Worm (Caenorhabditis elegans) whole organism, young adult: Measurements from ENCODE around the gene F20A1.2.

Experiments
- B0019.2 ChIP-seq: fragments of 200-800 bp; sonication (Bioruptor generic); conservative IDR thresholded peaks from 2 replicates; pipeline ENCODE4 v1.3.6; 2022; ENCODE audit warnings: missing genetic modification reagents, missing genetic modification characterization, missing compliant biosample characterization
- C17E4.6 ChIP-seq: fragments of 200-800 bp; sonication (Bioruptor generic); IDR thresholded peaks from 2 replicates; pipeline ENCODE4 v1.3.6; 2022; ENCODE audit warnings: missing genetic modification reagents, missing genetic modification characterization, missing compliant biosample characterization
- F49E8.2 ChIP-seq: sonication (generic microtip); optimal IDR thresholded peaks from 3 replicates; lab custom pipeline; 2017; ENCODE audit warnings: missing genetic modification characterization, mild to moderate bottlenecking, missing compliant biosample characterization, antibody characterized with exemption, moderate library complexity; ENCODE audit not compliant: insufficient read depth
- ama-1 ChIP-seq, 3 experiments: fragments of 150-350 bp in 1 of 3; sonication (generic microtip) in 2 of 3; optimal IDR thresholded peaks; 2 replicates each; lab custom pipeline; 2014 to 2018; ENCODE audit warnings: missing biosample characterization in 2 of 3, missing genetic modification characterization in 2 of 3, missing genetic modification reagents in 2 of 3
- aptf-2 ChIP-seq: fragments of 200-800 bp; sonication (Bioruptor generic); conservative IDR thresholded peaks from 2 replicates; pipeline ENCODE4 v1.3.6; 2022; ENCODE audit warnings: missing genetic modification reagents, missing genetic modification characterization, missing compliant biosample characterization
- ceh-91 ChIP-seq: fragments of 200-800 bp; sonication (Bioruptor generic); IDR thresholded peaks from 2 replicates; pipeline ENCODE4 v1.3.6; 2022; ENCODE audit warnings: missing genetic modification reagents, missing genetic modification characterization, missing compliant biosample characterization
- him-1 ChIP-seq: sonication (generic microtip); optimal IDR thresholded peaks from 2 replicates; lab custom pipeline; 2016; ENCODE audit warnings: missing genotype, missing genetic modification reagents, missing genetic modification characterization, missing compliant biosample characterization
- hlh-26 ChIP-seq: fragments of 200-800 bp; sonication (Bioruptor generic); conservative IDR thresholded peaks from 2 replicates; pipeline ENCODE4 v1.3.6; 2022; ENCODE audit warnings: missing genetic modification reagents, missing genetic modification characterization, missing compliant biosample characterization
- lag-1 ChIP-seq: fragments of 200-800 bp; sonication (Bioruptor generic); IDR thresholded peaks from 2 replicates; pipeline ENCODE4 v1.3.6; 2022; ENCODE audit warnings: missing genetic modification reagents, missing genetic modification characterization, missing compliant biosample characterization
- nfyb-1 ChIP-seq: fragments of 200-800 bp; sonication (Bioruptor generic); IDR thresholded peaks from 2 replicates; pipeline ENCODE4 v1.3.6; 2022; ENCODE audit warnings: missing genetic modification reagents, missing genetic modification characterization, missing compliant biosample characterization
- pha-4 ChIP-seq: fragments of 150-350 bp; sonication (generic microtip); optimal IDR thresholded peaks from 2 replicates; lab custom pipeline; 2014; ENCODE audit warnings: missing biosample characterization, missing genetic modification reagents, missing genetic modification characterization
- rcor-1 ChIP-seq: fragments of 200-800 bp; sonication (Bioruptor generic); IDR thresholded peaks from 2 replicates; pipeline ENCODE4 v1.3.6; 2022; ENCODE audit warnings: missing genetic modification reagents, missing genetic modification characterization, missing compliant biosample characterization
- rec-8 ChIP-seq, 2 experiments: sonication (generic microtip); optimal IDR thresholded peaks; 2 replicates each; lab custom pipeline; 2016; ENCODE audit warnings: mild to moderate bottlenecking in 2 of 2, missing genetic modification characterization in 2 of 2, missing genetic modification reagents in 2 of 2, missing genotype in 2 of 2, missing biosample characterization in 1 of 2, missing compliant biosample characterization in 1 of 2, moderate library complexity in 1 of 2

DNA sequence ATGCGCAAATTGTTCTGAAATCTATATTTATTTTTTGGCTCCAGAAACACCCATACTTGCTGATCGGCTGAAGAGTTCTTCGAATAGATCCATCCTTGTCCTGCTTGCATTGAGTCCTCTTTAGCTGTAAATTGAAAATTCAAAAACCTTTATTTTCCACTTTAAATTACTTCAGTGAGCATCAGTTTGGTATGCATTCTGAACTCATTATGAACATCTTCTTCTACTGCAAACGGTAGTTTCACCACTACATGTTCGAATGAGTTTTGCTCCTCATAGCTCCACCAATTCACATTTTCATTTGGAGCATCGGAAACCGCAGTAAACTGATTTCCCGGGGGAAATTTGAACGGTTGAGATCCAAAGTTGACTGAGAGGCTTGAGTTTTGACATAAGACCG lies 4.0 kb downstream of the F20A1.2 start:
- TF ChIP-seq C17E4.6 (GFP tag; lab: Robert Waterston, UW) (no peak), F49E8.2 (tag; lab: Kevin White, UChicago) (no peak), rcor-1 (GFP tag; lab: Robert Waterston, UW) (no peak), pha-4 (tag; lab: Kevin White, UChicago) (no peak), ceh-91 (GFP tag; lab: Robert Waterston, UW) (no peak), aptf-2 (GFP tag; lab: Robert Waterston, UW) (no peak), rec-8 (tag; optimal IDR thresholded peaks at IDR 0.05; lab: Kevin White, UChicago) (no peak), B0019.2 (GFP tag; lab: Robert Waterston, UW) (no peak), hlh-26 (GFP tag; lab: Robert Waterston, UW) (no peak), nfyb-1 (no peak), lag-1 (GFP tag; lab: Robert Waterston, UW) (no peak), him-1 (tag; lab: Kevin White, UChicago) (no peak), ama-1 (optimal IDR thresholded peaks at IDR 0.05; lab: Kevin White, UChicago) (no peak), ama-1 (GFP tag; optimal IDR thresholded peaks at IDR 0.05; lab: Kevin White, UChicago) (no peak)
